Worm (Caenorhabditis elegans) whole organism, L3 larva: Measurements from ENCODE around the gene ZC239.3.

Source experiments
- ZK546.5 ChIP-seq: sonication (generic microtip); optimal IDR thresholded peaks from 2 replicates; lab custom pipeline; 2017; ENCODE audit warnings: missing biosample characterization, missing genetic modification characterization
- ceh-82 ChIP-seq: fragments of 150-350 bp; optimal IDR thresholded peaks from 2 replicates; lab custom pipeline; 2014; ENCODE audit warnings: missing biosample characterization, missing genetic modification characterization
- elt-3 ChIP-seq, 3 experiments: fragments of 150-350 bp in 1 of 3; sonication (generic microtip) in 2 of 3; optimal IDR thresholded peaks; 2 replicates in 2 of 3; 4 replicates in 1 of 3; lab custom pipeline; 2014 to 2017; ENCODE audit warnings: missing biosample characterization in 3 of 3, missing genetic modification characterization in 3 of 3
- fos-1 ChIP-seq: fragments of 150-350 bp; optimal IDR thresholded peaks from 2 replicates; lab custom pipeline; 2014; ENCODE audit warnings: missing biosample characterization, missing genetic modification characterization
- mdl-1 ChIP-seq: fragments of 150-350 bp; optimal IDR thresholded peaks from 2 replicates; lab custom pipeline; 2014; ENCODE audit warnings: missing biosample characterization, missing genetic modification characterization
- nhr-12 ChIP-seq: fragments of 150-350 bp; optimal IDR thresholded peaks from 2 replicates; lab custom pipeline; 2014; ENCODE audit warnings: missing biosample characterization, missing genetic modification characterization
- nhr-77 ChIP-seq: fragments of 150-350 bp; optimal IDR thresholded peaks from 2 replicates; lab custom pipeline; 2014; ENCODE audit warnings: missing biosample characterization, missing genetic modification characterization
- skn-1 ChIP-seq: fragments of 150-350 bp; optimal IDR thresholded peaks from 2 replicates; lab custom pipeline; 2014; ENCODE audit warnings: missing biosample characterization, missing genetic modification characterization
- snpc-4 ChIP-seq: fragments of 150-350 bp; optimal IDR thresholded peaks from 2 replicates; lab custom pipeline; 2014; ENCODE audit warnings: missing biosample characterization, missing genetic modification characterization
- tbx-2 ChIP-seq: sonication (generic microtip); optimal IDR thresholded peaks from 2 replicates; lab custom pipeline; 2016; ENCODE audit warnings: mild to moderate bottlenecking, missing genetic modification characterization, missing compliant biosample characterization
- ztf-4 ChIP-seq: fragments of 150-350 bp; optimal IDR thresholded peaks from 2 replicates; lab custom pipeline; 2014; ENCODE audit warnings: missing biosample characterization, missing genetic modification characterization

DNA sequence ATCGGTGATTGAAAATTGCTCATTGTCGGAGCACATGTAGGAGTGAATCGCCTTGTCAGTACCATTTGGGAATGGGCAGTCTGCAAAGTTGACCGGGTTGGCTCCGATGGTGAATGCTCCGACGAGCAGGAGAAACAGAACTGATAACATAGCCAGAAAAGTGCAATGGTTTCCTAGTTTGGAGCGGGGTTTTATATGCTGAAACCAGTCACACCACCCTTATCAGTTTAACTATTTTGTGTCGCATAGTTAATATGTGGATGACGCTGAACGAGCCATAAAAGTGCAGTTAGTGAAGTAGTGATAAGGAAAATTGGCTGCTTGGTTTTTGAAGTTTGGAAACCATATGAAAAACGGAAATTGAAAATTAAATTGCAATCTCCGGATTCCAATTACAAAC is 30.0 kb downstream of the ZC239.3 start, which contains the start of gene C17F4.7:
- TF ChIP-seq ZK546.5 (no peak), nhr-12 (tag; lab: Kevin White, UChicago) (no peak), skn-1 (no peak), fos-1 (tag; lab: Kevin White, UChicago) (no peak), elt-3 (tag; optimal IDR thresholded peaks at IDR 0.05; lab: Kevin White, UChicago) (no peak), mdl-1 (tag; lab: Kevin White, UChicago) (no peak), ceh-82 (tag; lab: Kevin White, UChicago) (no peak), nhr-77 (no peak), tbx-2 (tag; lab: Kevin White, UChicago) (no peak), ztf-4 (tag; lab: Kevin White, UChicago) (no peak), snpc-4 (no peak)
